Worm (Caenorhabditis elegans) whole organism, young adult: ENCODE results near the gene pitr-3.
A peak's percentile ranks its signal among the peaks of the same experiment; 100 is the strongest.

Source experiments
- B0019.2 ChIP-seq: fragments of 200-800 bp; sonication (Bioruptor generic); conservative IDR thresholded peaks from 2 replicates; pipeline ENCODE4 v1.3.6; 2022; ENCODE audit warnings: missing genetic modification reagents, missing genetic modification characterization, missing compliant biosample characterization
- B0261.1 ChIP-seq: sonication (generic microtip); optimal IDR thresholded peaks from 2 replicates; lab custom pipeline; 2016; ENCODE audit warnings: mild to moderate bottlenecking, missing genetic modification characterization, moderate library complexity, missing compliant biosample characterization
- B0336.3 ChIP-seq: fragments of 200-800 bp; sonication (Bioruptor generic); IDR thresholded peaks from 2 replicates; pipeline ENCODE4 v1.3.6; 2022; ENCODE audit warnings: missing genetic modification characterization, missing compliant biosample characterization
- C17E4.6 ChIP-seq: fragments of 200-800 bp; sonication (Bioruptor generic); IDR thresholded peaks from 2 replicates; pipeline ENCODE4 v1.3.6; 2022; ENCODE audit warnings: missing genetic modification reagents, missing genetic modification characterization, missing compliant biosample characterization
- F22D6.2 ChIP-seq: sonication (generic microtip); optimal IDR thresholded peaks from 2 replicates; lab custom pipeline; 2016; ENCODE audit warnings: mild to moderate bottlenecking, missing genetic modification characterization, missing compliant biosample characterization
- F37B4.10 ChIP-seq: fragments of 200-800 bp; sonication (Bioruptor generic); IDR thresholded peaks from 2 replicates; pipeline ENCODE4 v1.3.6; 2022; ENCODE audit warnings: missing genetic modification characterization, missing compliant biosample characterization
- F39B2.1 ChIP-seq: fragments of 200-800 bp; sonication (Bioruptor generic); IDR thresholded peaks from 2 replicates; pipeline ENCODE4 v1.3.6; 2022; ENCODE audit warnings: missing genetic modification reagents, missing genetic modification characterization, missing compliant biosample characterization
- F49E8.2 ChIP-seq: sonication (generic microtip); optimal IDR thresholded peaks from 3 replicates; lab custom pipeline; 2017; ENCODE audit warnings: missing genetic modification characterization, mild to moderate bottlenecking, missing compliant biosample characterization, antibody characterized with exemption, moderate library complexity; ENCODE audit not compliant: insufficient read depth
- K11D2.4 ChIP-seq: fragments of 200-800 bp; sonication (Bioruptor generic); IDR thresholded peaks from 2 replicates; pipeline ENCODE4 v1.3.6; 2022; ENCODE audit warnings: missing genetic modification reagents, missing genetic modification characterization, missing compliant biosample characterization
- T26A5.8 ChIP-seq: sonication (generic microtip); optimal IDR thresholded peaks from 2 replicates; lab custom pipeline; 2016; ENCODE audit warnings: missing genetic modification characterization, missing compliant biosample characterization
- Y53G8AR.9 ChIP-seq: fragments of 200-800 bp; sonication (Bioruptor generic); conservative IDR thresholded peaks from 2 replicates; pipeline ENCODE4 v1.3.6; 2022; ENCODE audit warnings: missing genetic modification reagents, missing genetic modification characterization, missing compliant biosample characterization
- Y56A3A.18 ChIP-seq: fragments of 200-800 bp; sonication (Bioruptor generic); IDR thresholded peaks from 2 replicates; pipeline ENCODE4 v1.3.6; 2022; ENCODE audit warnings: missing genetic modification reagents, missing genetic modification characterization, missing compliant biosample characterization
- ZK185.1 ChIP-seq: sonication (generic microtip); optimal IDR thresholded peaks from 2 replicates; lab custom pipeline; 2016; ENCODE audit warnings: mild to moderate bottlenecking, missing genetic modification characterization, missing compliant biosample characterization; ENCODE audit not compliant: poor library complexity, severe bottlenecking
- ama-1 ChIP-seq, 3 experiments: fragments of 150-350 bp in 1 of 3; sonication (generic microtip) in 2 of 3; optimal IDR thresholded peaks; 2 replicates each; lab custom pipeline; 2014 to 2018; ENCODE audit warnings: missing biosample characterization in 2 of 3, missing genetic modification characterization in 2 of 3, missing genetic modification reagents in 2 of 3
- attf-3 ChIP-seq: fragments of 200-800 bp; sonication (Bioruptor generic); conservative IDR thresholded peaks from 2 replicates; pipeline ENCODE4 v1.3.6; 2022; ENCODE audit warnings: missing genetic modification reagents, missing genetic modification characterization, missing compliant biosample characterization
- attf-6 ChIP-seq: fragments of 200-800 bp; sonication (Bioruptor generic); IDR thresholded peaks from 2 replicates; pipeline ENCODE4 v1.3.6; 2022; ENCODE audit warnings: missing genetic modification reagents, missing genetic modification characterization, missing compliant biosample characterization
- bed-1 ChIP-seq: fragments of 200-800 bp; sonication (Bioruptor generic); IDR thresholded peaks from 2 replicates; pipeline ENCODE4 v1.3.6; 2022; ENCODE audit warnings: missing genetic modification reagents, missing genetic modification characterization, missing compliant biosample characterization
- cebp-1 ChIP-seq, 2 experiments: fragments of 200-800 bp in 1 of 2; sonication (Bioruptor generic) in 1 of 2; sonication (generic microtip) in 1 of 2; IDR thresholded peaks in 1 of 2; optimal IDR thresholded peaks in 1 of 2; 2 replicates each; pipeline versions ENCODE4 v1.3.6 to Lab custom; 2017 to 2022; ENCODE audit warnings: missing compliant biosample characterization in 2 of 2, missing genetic modification characterization in 2 of 2, mild to moderate bottlenecking in 1 of 2, missing genetic modification reagents in 1 of 2, moderate library complexity in 1 of 2
- ceh-100 ChIP-seq: fragments of 200-800 bp; sonication (Bioruptor generic); IDR thresholded peaks from 2 replicates; pipeline ENCODE4 v1.3.6; 2022; ENCODE audit warnings: missing genetic modification reagents, missing genetic modification characterization, missing compliant biosample characterization
- ceh-27 ChIP-seq: fragments of 200-800 bp; sonication (Bioruptor generic); optimal IDR thresholded peaks from 2 replicates; lab custom pipeline; 2018; ENCODE audit warnings: mild to moderate bottlenecking, missing genetic modification characterization, moderate library complexity, missing compliant biosample characterization
- ceh-40 ChIP-seq: fragments of 200-800 bp; sonication (Bioruptor generic); IDR thresholded peaks from 2 replicates; pipeline ENCODE4 v1.3.6; 2022; ENCODE audit warnings: missing genetic modification characterization, missing compliant biosample characterization
- dox-1 ChIP-seq: fragments of 200-800 bp; sonication (Bioruptor generic); IDR thresholded peaks from 2 replicates; pipeline ENCODE4 v1.3.6; 2022; ENCODE audit warnings: missing genetic modification reagents, missing genetic modification characterization, missing compliant biosample characterization
- egrh-3 ChIP-seq: fragments of 200-800 bp; sonication (Bioruptor generic); IDR thresholded peaks from 2 replicates; pipeline ENCODE4 v1.3.6; 2022; ENCODE audit warnings: missing genetic modification reagents, missing genetic modification characterization, missing compliant biosample characterization
- ekl-4 ChIP-seq: fragments of 200-800 bp; sonication (Bioruptor generic); IDR thresholded peaks from 2 replicates; pipeline ENCODE4 v1.3.6; 2022; ENCODE audit warnings: missing genetic modification reagents, missing genetic modification characterization, missing compliant biosample characterization
- hlh-12 ChIP-seq: sonication (generic microtip); optimal IDR thresholded peaks from 2 replicates; lab custom pipeline; 2016; ENCODE audit warnings: missing genetic modification characterization, missing compliant biosample characterization
- hmg-1.2 ChIP-seq: fragments of 200-800 bp; sonication (Bioruptor generic); IDR thresholded peaks from 2 replicates; pipeline ENCODE4 v1.3.6; 2022; ENCODE audit warnings: missing genetic modification reagents, missing genetic modification characterization, missing compliant biosample characterization
- hmg-20 ChIP-seq: fragments of 200-800 bp; sonication (Bioruptor generic); IDR thresholded peaks from 2 replicates; pipeline ENCODE4 v1.3.6; 2022; ENCODE audit warnings: missing genetic modification reagents, missing genetic modification characterization, missing compliant biosample characterization
- lag-1 ChIP-seq: fragments of 200-800 bp; sonication (Bioruptor generic); IDR thresholded peaks from 2 replicates; pipeline ENCODE4 v1.3.6; 2022; ENCODE audit warnings: missing genetic modification reagents, missing genetic modification characterization, missing compliant biosample characterization
- let-607 ChIP-seq, 2 experiments: fragments of 200-800 bp in 1 of 2; sonication (Bioruptor generic) in 1 of 2; sonication (generic microtip) in 1 of 2; optimal IDR thresholded peaks; 2 replicates each; lab custom pipeline; 2016 to 2018; ENCODE audit warnings: mild to moderate bottlenecking in 2 of 2, missing compliant biosample characterization in 2 of 2, missing genetic modification characterization in 2 of 2, moderate library complexity in 2 of 2, missing genotype in 1 of 2
- lin-26 ChIP-seq: fragments of 200-800 bp; sonication (Bioruptor generic); IDR thresholded peaks from 2 replicates; pipeline ENCODE4 v1.3.6; 2022; ENCODE audit warnings: missing genetic modification reagents, missing genetic modification characterization, missing compliant biosample characterization
- madf-6 ChIP-seq: fragments of 200-800 bp; sonication (Bioruptor generic); IDR thresholded peaks from 2 replicates; pipeline ENCODE4 v1.3.6; 2022; ENCODE audit warnings: missing genetic modification reagents, missing genetic modification characterization, missing compliant biosample characterization
- nhr-80 ChIP-seq: sonication (generic microtip); optimal IDR thresholded peaks from 2 replicates; lab custom pipeline; 2016; ENCODE audit warnings: missing genetic modification characterization, missing compliant biosample characterization
- rcor-1 ChIP-seq: fragments of 200-800 bp; sonication (Bioruptor generic); IDR thresholded peaks from 2 replicates; pipeline ENCODE4 v1.3.6; 2022; ENCODE audit warnings: missing genetic modification reagents, missing genetic modification characterization, missing compliant biosample characterization
- snpc-1.1 ChIP-seq: sonication (generic microtip); optimal IDR thresholded peaks from 2 replicates; lab custom pipeline; 2017; ENCODE audit warnings: missing genetic modification characterization, mild to moderate bottlenecking, missing compliant biosample characterization, antibody characterized with exemption, moderate library complexity, missing genotype, missing genetic modification reagents; ENCODE audit not compliant: insufficient read depth
- tbp1 ChIP-seq: fragments of 200-800 bp; sonication (Bioruptor generic); optimal IDR thresholded peaks from 2 replicates; lab custom pipeline; 2018; ENCODE audit warnings: mild to moderate bottlenecking, missing genetic modification characterization, missing compliant biosample characterization
- unc-130 ChIP-seq: sonication (generic microtip); optimal IDR thresholded peaks from 2 replicates; lab custom pipeline; 2016; ENCODE audit warnings: missing genetic modification reagents, missing genetic modification characterization, missing compliant biosample characterization
- unc-62 ChIP-seq: fragments of 150-350 bp; optimal IDR thresholded peaks from 2 replicates; lab custom pipeline; 2014; ENCODE audit warnings: missing biosample characterization, missing genetic modification reagents, missing genetic modification characterization
- zfh-2 ChIP-seq: fragments of 200-800 bp; sonication (Bioruptor generic); conservative IDR thresholded peaks from 2 replicates; pipeline ENCODE4 v1.3.6; 2022; ENCODE audit warnings: missing genetic modification reagents, missing genetic modification characterization, missing compliant biosample characterization
- zim-3 ChIP-seq: sonication (generic microtip); optimal IDR thresholded peaks from 2 replicates; lab custom pipeline; 2017; ENCODE audit warnings: mild to moderate bottlenecking, missing genetic modification characterization, moderate library complexity, missing compliant biosample characterization
- ztf-25 ChIP-seq: fragments of 200-800 bp; sonication (Bioruptor generic); IDR thresholded peaks from 2 replicates; pipeline ENCODE4 v1.3.6; 2022; ENCODE audit warnings: missing genetic modification reagents, missing genetic modification characterization, missing compliant biosample characterization
- ztf-3 ChIP-seq: fragments of 200-800 bp; sonication (Bioruptor generic); optimal IDR thresholded peaks from 2 replicates; lab custom pipeline; 2018; ENCODE audit warnings: mild to moderate bottlenecking, missing genetic modification characterization, missing compliant biosample characterization

Gene pitr-3

DNA sequence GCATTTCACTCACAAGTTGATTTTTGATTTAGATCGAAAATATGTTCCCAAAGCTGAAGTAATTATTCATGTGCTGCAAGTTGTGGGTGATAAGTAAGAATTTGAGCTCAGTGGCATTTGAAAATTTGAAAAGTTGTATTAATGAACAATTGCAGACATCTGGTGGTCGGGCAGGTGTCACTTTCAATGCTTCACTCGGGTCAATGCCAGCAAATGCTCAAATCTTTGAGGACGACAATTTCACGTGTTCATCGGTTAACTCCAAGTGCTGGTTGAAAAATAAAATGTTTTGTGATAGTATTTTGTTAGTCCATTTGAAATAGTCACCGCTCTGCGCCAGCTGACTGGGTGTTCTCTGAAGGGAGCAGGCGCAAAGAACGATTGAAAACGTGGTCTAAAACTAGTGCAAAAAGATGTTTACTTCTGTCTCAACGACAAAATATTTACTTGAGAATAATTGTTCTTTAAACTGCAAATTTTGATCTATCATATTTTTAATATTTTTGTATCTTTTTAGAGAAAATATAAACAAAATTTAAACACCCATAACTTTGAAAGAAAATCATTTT is 47.1 kb downstream of the pitr-3 start (continued):
- TF ChIP-seq Y53G8AR.9 (GFP tag; lab: Robert Waterston, UW): no peak
- TF ChIP-seq ZK185.1 (tag; lab: Kevin White, UChicago): no peak
- no peak for TF ChIP-seq zim-3 (tag; lab: Kevin White, UChicago)
- TF ChIP-seq C17E4.6 (GFP tag; lab: Robert Waterston, UW): no peak
- TF ChIP-seq K11D2.4 (GFP tag; lab: Robert Waterston, UW): no peak
- no peak for TF ChIP-seq egrh-3 (GFP tag; lab: Robert Waterston, UW)
- no peak for TF ChIP-seq F39B2.1 (GFP tag; lab: Robert Waterston, UW)
- TF ChIP-seq rcor-1: 0 out of 2 replicates have a peak, but pooled peaks have one; percentile 12
- TF ChIP-seq lin-26 (GFP tag; lab: Robert Waterston, UW): no peak
- no peak for TF ChIP-seq unc-62 (GFP tag; lab: Kevin White, UChicago)
- TF ChIP-seq B0019.2 (GFP tag; lab: Robert Waterston, UW): no peak
- no peak for TF ChIP-seq ama-1 (optimal IDR thresholded peaks at IDR 0.05; lab: Kevin White, UChicago)
- TF ChIP-seq ama-1 (GFP tag; optimal IDR thresholded peaks at IDR 0.05; lab: Kevin White, UChicago): no peak
- TF ChIP-seq unc-130 (GFP tag; lab: Kevin White, UChicago): no peak
- no peak for TF ChIP-seq attf-6
- 0 out of 2 replicates have a peak, but pooled peaks have one; percentile 18 for TF ChIP-seq B0336.3 (GFP tag; lab: Robert Waterston, UW)
- no peak for TF ChIP-seq F22D6.2 (tag; lab: Kevin White, UChicago)
- no peak for TF ChIP-seq lag-1 (GFP tag; lab: Robert Waterston, UW)
- TF ChIP-seq hmg-1.2 (GFP tag; lab: Robert Waterston, UW): peak; percentile 25; the same call in 1 of the 2 replicates
- TF ChIP-seq ztf-25: no peak
- TF ChIP-seq cebp-1 (GFP tag; IDR thresholded peaks at IDR 0.05; lab: Robert Waterston, UW): no peak
- peak; percentile 66 for TF ChIP-seq cebp-1 (tag; optimal IDR thresholded peaks at IDR 0.05; lab: Kevin White, UChicago)
- TF ChIP-seq B0261.1: no peak
- peak in 1 of 2 experiments; percentile 6 for TF ChIP-seq let-607 (tag; optimal IDR thresholded peaks at IDR 0.05; lab: Kevin White, UChicago)
- TF ChIP-seq attf-3: no peak
- peak; percentile 46 for TF ChIP-seq nhr-80 (tag; lab: Kevin White, UChicago)
- no peak for TF ChIP-seq ztf-3 (GFP tag; lab: Kevin White, UChicago)
- TF ChIP-seq T26A5.8: no peak
- peak; percentile 47 for TF ChIP-seq tbp1
- no peak for TF ChIP-seq F37B4.10

DNA sequence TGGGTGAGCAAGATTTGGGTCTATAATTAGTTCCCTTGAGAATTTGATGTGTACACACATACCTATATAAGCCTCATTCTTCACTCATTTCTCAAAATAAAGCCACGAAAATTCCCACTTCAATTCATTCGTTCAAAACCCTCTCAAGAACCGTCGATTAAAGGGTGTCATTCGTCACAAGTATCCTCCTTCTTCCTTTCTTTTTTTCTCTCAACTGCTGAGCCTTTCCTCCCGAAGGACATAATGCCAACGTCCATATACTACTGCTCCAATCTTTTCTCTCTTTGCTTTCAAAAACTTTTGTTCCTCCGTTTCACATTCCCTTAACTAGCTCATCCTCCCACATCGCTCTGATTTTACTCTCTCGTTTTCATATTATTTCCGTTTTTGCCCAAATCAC is 49.0 kb downstream of the pitr-3 start, which contains the start of gene T27E4.1:
Gene T27E4.1, plus strand, starts transcription at position 137 of the 400 bp plus-strand sequence.
- no peak for TF ChIP-seq unc-130 (GFP tag; lab: Kevin White, UChicago)
- TF ChIP-seq ceh-40: no peak
- TF ChIP-seq ceh-27 (GFP tag; lab: Kevin White, UChicago): peak; percentile 9

- TF ChIP-seq rcor-1: peak; percentile 54
- TF ChIP-seq hlh-12 (tag; lab: Kevin White, UChicago): peak; percentile 30
- TF ChIP-seq zfh-2 (GFP tag; lab: Robert Waterston, UW): 0 out of 2 replicates have a peak, but pooled peaks have one; percentile 36
- TF ChIP-seq ekl-4 (GFP tag; lab: Robert Waterston, UW): peak; percentile 61; the same call in 1 of the 2 replicates
- peak; percentile 2 for TF ChIP-seq F49E8.2 (tag; lab: Kevin White, UChicago)
- peak; percentile 16; the same call in 1 of the 2 replicates for TF ChIP-seq ceh-100 (GFP tag; lab: Robert Waterston, UW)
- TF ChIP-seq hmg-20 (GFP tag; lab: Robert Waterston, UW): peak; percentile 11; the same call in 1 of the 2 replicates
- peak; percentile 55 for TF ChIP-seq dox-1 (GFP tag; lab: Robert Waterston, UW)
- peak; percentile 60 for TF ChIP-seq madf-6 (GFP tag; lab: Robert Waterston, UW)
- TF ChIP-seq snpc-1.1 (tag; lab: Kevin White, UChicago): peak; percentile 79
- TF ChIP-seq bed-1 (GFP tag; lab: Robert Waterston, UW): 0 out of 2 replicates have a peak, but pooled peaks have one; percentile 62
- TF ChIP-seq hmg-1.2 (GFP tag; lab: Robert Waterston, UW): peak; percentile 53
- TF ChIP-seq Y56A3A.18 (GFP tag; lab: Robert Waterston, UW): peak; percentile 43; the same call in 1 of the 2 replicates
- peak; percentile 43; the same call in 1 of the 2 replicates for TF ChIP-seq lin-26 (GFP tag; lab: Robert Waterston, UW)
Observed at ce11 chrV:9090824-9091798, 50.1 kb downstream of the pitr-3 start.
